Worm (Caenorhabditis elegans): Measurements from ENCODE around the gene F09A5.2.

DNA sequence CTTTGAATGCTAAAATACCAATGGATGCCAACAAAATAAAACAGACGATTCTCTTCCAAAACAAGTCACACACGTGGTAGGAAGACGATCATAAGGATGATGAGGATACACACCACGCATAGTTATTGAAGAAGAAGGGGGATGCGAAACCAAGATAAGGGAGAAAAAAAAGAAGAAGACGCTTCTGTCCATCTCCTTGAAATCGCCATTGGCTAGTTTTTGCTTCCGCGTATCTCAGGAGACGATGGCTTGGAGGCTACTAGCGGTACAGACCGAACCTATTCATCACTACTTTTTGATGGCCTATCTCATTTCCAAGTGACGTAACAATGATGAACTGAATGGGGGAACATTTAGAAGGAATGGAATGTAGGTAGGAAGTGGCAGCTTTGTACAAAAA lies 29.4 kb downstream of the F09A5.2 start:
- TF ChIP-seq unc-62 (GFP tag; optimal IDR thresholded peaks at IDR 0.05) (no peak), lsy-2 (tag; optimal IDR thresholded peaks at IDR 0.05) (no peak), tbx-8 (GFP tag; optimal IDR thresholded peaks at IDR 0.05) (no peak), pha-4 (tag; optimal IDR thresholded peaks at IDR 0.05) (no peak), nhr-76 (tag; optimal IDR thresholded peaks at IDR 0.05) (no peak), mab-5 (tag; optimal IDR thresholded peaks at IDR 0.05) (no peak), mep-1 (tag; optimal IDR thresholded peaks at IDR 0.05) (no peak), snpc-4 (tag; optimal IDR thresholded peaks at IDR 0.05) (no peak)
